Worm (Caenorhabditis elegans) whole organism, L3 larva: ENCODE data around the gene moa-1.

Source experiments
- R02D3.7 ChIP-seq: fragments of 150-350 bp; optimal IDR thresholded peaks from 2 replicates; lab custom pipeline; 2014; ENCODE audit warnings: missing biosample characterization, missing genetic modification characterization
- ZK546.5 ChIP-seq: sonication (generic microtip); optimal IDR thresholded peaks from 2 replicates; lab custom pipeline; 2017; ENCODE audit warnings: missing biosample characterization, missing genetic modification characterization
- aly-2 ChIP-seq: fragments of 150-350 bp; optimal IDR thresholded peaks from 2 replicates; lab custom pipeline; 2014; ENCODE audit warnings: missing biosample characterization, missing genetic modification characterization
- ama-1 ChIP-seq: fragments of 150-350 bp; optimal IDR thresholded peaks from 2 replicates; lab custom pipeline; 2018
- ceh-28 ChIP-seq: fragments of 150-350 bp; optimal IDR thresholded peaks from 2 replicates; lab custom pipeline; 2014; ENCODE audit warnings: missing biosample characterization, missing genetic modification reagents, missing genetic modification characterization
- daf-12 ChIP-seq: fragments of 150-350 bp; optimal IDR thresholded peaks from 2 replicates; lab custom pipeline; 2014; ENCODE audit warnings: missing biosample characterization, missing genetic modification reagents, missing genetic modification characterization
- egl-27 ChIP-seq: sonication (generic microtip); optimal IDR thresholded peaks from 4 replicates; lab custom pipeline; 2017; ENCODE audit warnings: missing biosample characterization, missing genetic modification reagents, missing genetic modification characterization
- elt-1 ChIP-seq: fragments of 150-350 bp; optimal IDR thresholded peaks from 2 replicates; lab custom pipeline; 2014; ENCODE audit warnings: missing biosample characterization, missing genetic modification characterization
- elt-2 ChIP-seq: sonication (generic microtip); optimal IDR thresholded peaks from 2 replicates; lab custom pipeline; 2016; ENCODE audit warnings: missing genetic modification reagents, mild to moderate bottlenecking, missing genetic modification characterization, missing compliant biosample characterization
- elt-3 ChIP-seq, 3 experiments: fragments of 150-350 bp in 1 of 3; sonication (generic microtip) in 2 of 3; optimal IDR thresholded peaks; 2 replicates in 2 of 3; 4 replicates in 1 of 3; lab custom pipeline; 2014 to 2017; ENCODE audit warnings: missing biosample characterization in 3 of 3, missing genetic modification characterization in 3 of 3
- fkh-10 ChIP-seq: sonication (generic microtip); optimal IDR thresholded peaks from 2 replicates; lab custom pipeline; 2017; ENCODE audit warnings: missing biosample characterization, missing genetic modification reagents, missing genetic modification characterization
- fos-1 ChIP-seq: fragments of 150-350 bp; optimal IDR thresholded peaks from 2 replicates; lab custom pipeline; 2014; ENCODE audit warnings: missing biosample characterization, missing genetic modification characterization
- hmg-11 ChIP-seq: sonication (generic microtip); optimal IDR thresholded peaks from 2 replicates; lab custom pipeline; 2016; ENCODE audit warnings: missing genetic modification characterization, missing compliant biosample characterization
- lin-15B ChIP-seq: fragments of 150-350 bp; optimal IDR thresholded peaks from 2 replicates; lab custom pipeline; 2014; ENCODE audit warnings: missing biosample characterization, missing genetic modification characterization
- lsy-12 ChIP-seq: sonication (generic microtip); optimal IDR thresholded peaks from 2 replicates; lab custom pipeline; 2016; ENCODE audit warnings: mild to moderate bottlenecking, missing genetic modification characterization, missing compliant biosample characterization
- mml-1 ChIP-seq: fragments of 150-350 bp; sonication (generic microtip); optimal IDR thresholded peaks from 3 replicates; lab custom pipeline; 2014; ENCODE audit warnings: missing biosample characterization, missing genetic modification characterization
- nfya-1 ChIP-seq: sonication (generic microtip); optimal IDR thresholded peaks from 2 replicates; lab custom pipeline; 2017; ENCODE audit warnings: missing genetic modification characterization, mild to moderate bottlenecking, missing compliant biosample characterization, antibody characterized with exemption, moderate library complexity; ENCODE audit not compliant: insufficient read depth
- nhr-12 ChIP-seq: fragments of 150-350 bp; optimal IDR thresholded peaks from 2 replicates; lab custom pipeline; 2014; ENCODE audit warnings: missing biosample characterization, missing genetic modification characterization
- nhr-25 ChIP-seq: sonication (generic microtip); optimal IDR thresholded peaks from 2 replicates; lab custom pipeline; 2017; ENCODE audit warnings: missing biosample characterization, missing genetic modification characterization
- nhr-28 ChIP-seq: fragments of 150-350 bp; optimal IDR thresholded peaks from 2 replicates; lab custom pipeline; 2014; ENCODE audit warnings: missing biosample characterization, missing genetic modification characterization
- nhr-43 ChIP-seq: sonication (generic microtip); optimal IDR thresholded peaks from 2 replicates; lab custom pipeline; 2016; ENCODE audit warnings: mild to moderate bottlenecking, missing genetic modification characterization, missing compliant biosample characterization; ENCODE audit not compliant: poor library complexity, severe bottlenecking
- nhr-67 ChIP-seq: fragments of 150-350 bp; optimal IDR thresholded peaks from 2 replicates; lab custom pipeline; 2014; ENCODE audit warnings: missing biosample characterization, missing genetic modification characterization
- nhr-77 ChIP-seq: fragments of 150-350 bp; optimal IDR thresholded peaks from 2 replicates; lab custom pipeline; 2014; ENCODE audit warnings: missing biosample characterization, missing genetic modification characterization
- pha-4 ChIP-seq: fragments of 150-350 bp; optimal IDR thresholded peaks from 2 replicates; lab custom pipeline; 2014; ENCODE audit warnings: missing biosample characterization, missing genetic modification reagents, missing genetic modification characterization
- pqm-1 ChIP-seq: fragments of 150-350 bp; optimal IDR thresholded peaks from 2 replicates; lab custom pipeline; 2017; ENCODE audit warnings: missing biosample characterization, missing genetic modification characterization, inconsistent platforms
- sea-2 ChIP-seq: fragments of 150-350 bp; sonication (generic microtip); optimal IDR thresholded peaks from 4 replicates; lab custom pipeline; 2014; ENCODE audit warnings: missing biosample characterization, missing genetic modification reagents, missing genetic modification characterization
- skn-1 ChIP-seq: fragments of 150-350 bp; optimal IDR thresholded peaks from 2 replicates; lab custom pipeline; 2014; ENCODE audit warnings: missing biosample characterization, missing genetic modification characterization
- tbx-2 ChIP-seq: sonication (generic microtip); optimal IDR thresholded peaks from 2 replicates; lab custom pipeline; 2016; ENCODE audit warnings: mild to moderate bottlenecking, missing genetic modification characterization, missing compliant biosample characterization
- unc-62 ChIP-seq: fragments of 150-350 bp; sonication (generic microtip); optimal IDR thresholded peaks from 4 replicates; lab custom pipeline; 2014; ENCODE audit warnings: missing biosample characterization, missing genetic modification reagents, missing genetic modification characterization
- ztf-11 ChIP-seq: fragments of 150-350 bp; optimal IDR thresholded peaks from 2 replicates; lab custom pipeline; 2014; ENCODE audit warnings: missing biosample characterization, missing genetic modification characterization
- ztf-4 ChIP-seq: fragments of 150-350 bp; optimal IDR thresholded peaks from 2 replicates; lab custom pipeline; 2014; ENCODE audit warnings: missing biosample characterization, missing genetic modification characterization

moa-1 gene

DNA sequence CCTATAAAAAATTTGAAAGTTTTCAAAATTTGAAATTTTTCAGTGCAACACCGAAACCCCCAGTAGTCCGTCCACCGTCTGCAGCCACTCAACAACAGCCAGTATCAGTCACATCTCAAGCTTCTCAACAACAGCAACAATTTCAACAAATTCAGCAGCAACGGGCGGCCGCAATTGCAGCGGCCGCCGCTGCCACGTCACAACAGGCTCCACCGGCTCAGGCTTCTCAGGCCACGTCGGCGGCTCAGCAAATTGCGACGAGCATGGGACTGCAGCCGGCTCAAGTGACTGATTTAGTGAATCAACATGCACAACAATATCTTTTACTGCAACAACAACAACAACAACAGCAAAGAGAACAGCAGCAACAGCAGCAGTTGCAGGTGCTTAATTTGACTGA, 35.6 kb downstream of the moa-1 start:
- TF ChIP-seq ZK546.5 (no peak), skn-1 (tag; lab: Kevin White, UChicago) (no peak), fos-1 (tag; lab: Kevin White, UChicago) (no peak), elt-3 (tag; optimal IDR thresholded peaks at IDR 0.05; lab: Kevin White, UChicago) (no peak), pha-4 (tag; lab: Kevin White, UChicago) (no peak), ztf-11 (tag; lab: Kevin White, UChicago) (no peak), egl-27 (tag; lab: Kevin White, UChicago) (no peak), nhr-67 (tag; lab: Kevin White, UChicago) (no peak), fkh-10 (no peak), ztf-4 (tag; lab: Kevin White, UChicago) (no peak), nhr-43 (tag; lab: Kevin White, UChicago) (no peak), nhr-12 (tag; lab: Kevin White, UChicago) (no peak), elt-1 (tag; lab: Kevin White, UChicago) (no peak), elt-2 (tag; lab: Kevin White, UChicago) (no peak), ceh-28 (no peak), pqm-1 (no peak), lin-15B (tag; lab: Kevin White, UChicago) (no peak), tbx-2 (tag; lab: Kevin White, UChicago) (no peak), unc-62 (GFP tag; lab: Kevin White, UChicago) (no peak), aly-2 (no peak)

DNA sequence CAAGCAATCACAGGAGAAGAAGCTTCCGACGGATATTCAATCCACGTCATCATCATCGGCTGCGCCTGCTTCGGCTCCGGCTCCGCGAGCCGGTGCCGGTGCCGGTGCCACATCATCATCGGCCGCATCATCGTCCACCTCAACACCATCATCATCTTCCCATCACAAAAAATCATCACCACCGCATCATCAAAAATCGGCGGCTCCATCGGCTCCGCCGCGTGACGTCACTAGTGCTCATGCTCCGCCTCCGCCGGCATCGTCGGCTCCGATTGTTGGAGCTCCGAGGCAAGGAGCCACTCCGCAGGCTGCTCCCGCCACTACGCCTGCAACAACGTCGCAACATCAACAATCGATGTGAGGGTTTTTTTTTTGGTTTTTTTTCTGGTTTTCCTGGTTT, 37.7 kb downstream of the moa-1 start:
- TF ChIP-seq nhr-43 (tag; lab: Kevin White, UChicago): no peak
- no peak for TF ChIP-seq sea-2
- no peak for TF ChIP-seq tbx-2 (tag; lab: Kevin White, UChicago)
- no peak for TF ChIP-seq elt-3 (tag; optimal IDR thresholded peaks at IDR 0.05; lab: Kevin White, UChicago)
- TF ChIP-seq egl-27 (tag; lab: Kevin White, UChicago): no peak
- TF ChIP-seq R02D3.7 (tag; lab: Kevin White, UChicago): no peak
- TF ChIP-seq fos-1 (tag; lab: Kevin White, UChicago): no peak
- TF ChIP-seq hmg-11 (tag; lab: Kevin White, UChicago): no peak
- no peak for TF ChIP-seq lin-15B (tag; lab: Kevin White, UChicago)
- TF ChIP-seq ama-1 (lab: Kevin White, UChicago): no peak

DNA sequence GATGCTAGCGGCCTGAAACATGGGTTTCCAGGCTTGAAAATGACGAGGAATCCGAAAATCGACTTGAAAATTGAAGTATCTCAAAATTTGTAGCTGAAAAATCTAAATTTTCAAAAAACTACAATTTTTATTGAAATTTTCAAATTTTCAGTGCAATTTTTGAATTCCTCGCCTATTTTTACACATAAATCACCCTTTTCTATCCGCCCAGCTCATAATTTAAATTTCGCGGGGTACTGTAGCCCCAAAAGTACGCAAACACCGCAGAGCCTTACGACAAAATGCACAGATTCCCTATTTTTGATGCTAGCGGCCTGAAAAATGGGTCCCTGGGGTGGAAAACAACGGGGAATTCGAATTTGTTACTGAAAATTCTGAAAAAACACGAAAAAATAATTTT, 38.2 kb downstream of the moa-1 start:
- TF ChIP-seq aly-2: no peak
- no peak for TF ChIP-seq lsy-12 (tag; lab: Kevin White, UChicago)
- no peak for TF ChIP-seq sea-2
- no peak for TF ChIP-seq nhr-25
- no peak for TF ChIP-seq daf-12 (tag; lab: Kevin White, UChicago)

DNA sequence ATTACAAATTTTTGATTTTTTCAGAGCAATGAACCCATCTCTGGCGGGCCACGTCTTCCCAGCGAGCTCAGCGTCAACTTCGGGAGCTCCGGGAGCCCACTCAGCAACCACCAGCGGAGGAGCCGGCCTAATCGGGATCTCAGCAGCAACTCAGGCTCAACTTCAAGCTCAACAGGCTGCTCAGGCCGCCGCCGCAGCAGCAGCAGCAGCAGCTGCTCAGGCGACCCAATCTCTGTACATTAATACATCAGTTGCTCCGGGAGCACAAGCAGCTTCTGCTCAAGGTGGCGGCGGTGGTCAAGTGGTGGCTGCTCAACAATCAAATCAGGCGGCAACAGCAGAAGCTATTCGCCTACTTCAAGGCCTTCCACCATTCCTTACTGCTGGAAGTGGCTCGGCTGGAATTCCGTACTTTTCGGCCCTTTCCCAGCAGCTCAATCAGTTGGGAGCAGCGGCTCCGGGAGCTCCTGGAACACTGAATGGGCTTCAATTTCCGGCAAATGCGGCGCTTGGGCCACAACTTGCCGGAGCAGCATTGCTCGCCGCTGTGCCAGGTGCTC, 38.9 kb downstream of the moa-1 start:
- TF ChIP-seq lin-15B (tag; lab: Kevin White, UChicago) (no peak), nfya-1 (tag; lab: Kevin White, UChicago) (no peak), nhr-77 (tag; lab: Kevin White, UChicago) (no peak), pqm-1 (no peak), skn-1 (tag; lab: Kevin White, UChicago) (no peak), ama-1 (lab: Kevin White, UChicago) (no peak), ceh-28 (no peak), R02D3.7 (tag; lab: Kevin White, UChicago) (no peak), nhr-28 (tag; lab: Kevin White, UChicago) (no peak)

DNA sequence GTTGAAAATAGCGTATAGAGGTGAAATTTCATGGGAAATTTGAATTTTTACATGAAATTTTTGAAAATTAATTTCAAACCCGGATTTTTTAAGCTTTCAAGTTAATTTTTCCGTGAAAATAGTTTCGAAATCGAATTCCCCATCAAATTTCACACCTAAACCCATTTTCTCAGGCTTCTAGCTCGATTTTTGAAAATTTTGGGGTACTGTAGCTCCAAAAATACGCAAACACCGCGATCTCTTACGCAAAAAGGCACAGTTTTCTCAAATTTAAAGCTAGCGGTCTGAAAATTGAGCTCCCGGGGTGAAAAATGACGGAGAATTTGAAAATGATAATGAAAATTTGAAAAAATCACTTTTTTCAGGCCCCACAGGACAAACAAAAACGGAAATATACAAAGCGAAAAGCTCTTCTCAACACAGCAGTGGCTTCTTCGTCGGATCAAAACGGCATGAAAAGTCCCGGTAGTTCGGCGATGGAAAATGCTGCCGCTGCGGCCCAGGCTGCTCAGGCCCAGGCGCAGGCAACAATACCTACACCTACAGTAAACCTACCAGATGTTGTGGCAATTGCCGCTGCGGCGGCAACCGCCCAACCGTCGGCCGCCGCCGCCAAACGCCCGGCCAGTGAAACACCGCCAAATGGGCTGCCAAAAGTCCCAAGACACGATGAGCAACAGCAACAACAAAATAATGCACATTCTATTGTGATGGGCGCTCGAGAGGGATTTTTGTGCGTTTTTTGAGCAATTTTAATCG, 40.8 kb downstream of the moa-1 start:
- TF ChIP-seq nhr-12 (tag; lab: Kevin White, UChicago) (no peak), fkh-10 (no peak)
- TF ChIP-seq, all 47 proteins: peak for 0

DNA sequence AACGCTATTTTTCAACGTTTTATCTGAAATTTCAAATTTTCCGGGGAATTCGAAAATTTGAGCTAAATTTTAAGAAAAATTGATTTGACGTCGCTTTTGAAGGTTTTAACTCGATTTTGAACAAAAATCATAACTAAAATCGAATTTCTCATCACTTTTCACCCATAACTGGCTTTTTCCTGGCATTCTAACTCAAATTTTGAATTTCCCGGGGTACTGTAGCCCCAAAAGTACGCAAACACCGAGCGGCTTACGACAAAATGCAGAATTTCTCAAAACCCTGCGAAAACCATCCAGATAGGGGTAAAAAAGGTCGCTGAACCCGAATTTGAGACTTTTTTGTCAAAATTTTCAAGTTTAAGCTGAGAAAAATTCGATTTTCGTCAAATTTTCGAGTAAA, 42.5 kb downstream of the moa-1 start:
- no peak for TF ChIP-seq mml-1 (tag; lab: Kevin White, UChicago)
- no peak for TF ChIP-seq nhr-67 (tag; lab: Kevin White, UChicago)
- TF ChIP-seq, all 47 proteins: peak for 0
